Worm (Caenorhabditis elegans) whole organism, late embryonic: Measurements from ENCODE around the gene T13G4.1.

Experiments
- K09A11.1 ChIP-seq: sonication (generic microtip); optimal IDR thresholded peaks from 2 replicates; lab custom pipeline; 2017; ENCODE audit warnings: antibody characterized with exemption, mild to moderate bottlenecking, missing genetic modification characterization, missing compliant biosample characterization; ENCODE audit not compliant: insufficient read depth
- ceh-19 ChIP-seq: fragments of 200-800 bp; sonication (Bioruptor generic); optimal IDR thresholded peaks from 2 replicates; lab custom pipeline; 2018; ENCODE audit warnings: mild to moderate bottlenecking, missing genetic modification characterization, missing compliant biosample characterization
- pqm-1 ChIP-seq: sonication (generic microtip); optimal IDR thresholded peaks from 2 replicates; lab custom pipeline; 2016; ENCODE audit warnings: missing genetic modification characterization, missing compliant biosample characterization
- ref-2 ChIP-seq: sonication (generic microtip); optimal IDR thresholded peaks from 2 replicates; lab custom pipeline; 2016; ENCODE audit warnings: missing genetic modification characterization, missing compliant biosample characterization
- sox-4 ChIP-seq: sonication (generic microtip); optimal IDR thresholded peaks from 2 replicates; lab custom pipeline; 2017; ENCODE audit warnings: mild to moderate bottlenecking, missing genetic modification characterization, inconsistent platforms, missing compliant biosample characterization
- unc-42 ChIP-seq: sonication (generic microtip); optimal IDR thresholded peaks from 2 replicates; lab custom pipeline; 2016; ENCODE audit warnings: missing genotype, missing genetic modification characterization, missing compliant biosample characterization
- unc-86 ChIP-seq: sonication (generic microtip); optimal IDR thresholded peaks from 2 replicates; lab custom pipeline; 2016; ENCODE audit warnings: missing genetic modification characterization, missing compliant biosample characterization

ce11 chrX:1206029-1206428 lies 13.1 kb downstream of the T13G4.1 start, which contains the start of gene T13G4.7:
- TF ChIP-seq pqm-1 (no peak), unc-86 (tag; lab: Kevin White, UChicago) (no peak), K09A11.1 (no peak), unc-42 (no peak), sox-4 (no peak), ref-2 (no peak), ceh-19 (no peak)
